Fruit fly (Drosophila melanogaster): ENCODE data around the gene mys.

Gene mys

DNA sequence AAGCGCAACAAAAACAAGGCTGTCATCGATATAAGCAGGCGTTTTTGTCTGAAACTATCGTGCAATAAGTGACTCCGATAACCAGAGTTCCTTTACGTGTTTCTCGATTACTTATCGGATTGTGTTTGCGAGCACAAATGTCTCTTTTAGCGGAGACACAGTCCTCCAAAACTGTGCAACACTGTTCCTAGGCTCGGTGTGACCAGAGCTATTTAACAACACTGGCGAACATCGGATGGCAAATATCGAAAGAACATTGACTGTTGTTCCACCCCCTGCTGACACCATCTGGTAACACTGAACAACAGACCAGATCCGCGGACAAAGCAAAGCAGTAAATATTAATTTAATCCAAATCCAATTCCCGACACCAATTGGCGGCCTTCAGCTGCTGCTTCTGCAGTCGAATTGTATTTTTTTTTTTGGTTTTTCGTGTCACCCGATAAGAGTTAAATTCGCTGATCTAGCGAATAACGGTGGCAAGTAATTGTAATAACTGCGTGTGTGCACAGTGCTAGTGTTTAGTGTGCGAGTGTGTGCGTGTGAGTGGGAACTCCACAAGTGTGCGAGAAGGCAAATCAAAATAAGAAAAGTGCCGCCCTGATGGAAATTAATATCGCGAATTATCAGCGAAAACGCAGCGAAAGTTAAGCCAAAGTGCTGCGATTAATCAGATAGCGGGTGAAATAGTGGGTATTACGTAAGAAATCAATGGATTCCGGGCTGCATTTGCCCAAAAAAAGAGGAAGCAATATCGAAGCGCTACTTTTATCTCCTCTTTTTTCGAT lies at the start of gene mys:
Gene mys (plus strand): TSS at position 254 of the 788 bp plus-strand sequence.
- TF ChIP-seq CTCF (optimal IDR thresholded peaks at IDR 0.05) (peak; percentile 66), CG8478 (optimal IDR thresholded peaks at IDR 0.05) (no peak)

- TF ChIP-seq CG8478 (optimal IDR thresholded peaks at IDR 0.05) (no peak), CTCF (optimal IDR thresholded peaks at IDR 0.05) (no peak)
Observed at dm6 chrX:8021245-8021644, 40.2 kb upstream of the mys start, which contains the start of gene CG15333. CG15333 (minus strand) TSS chrX:8021345.

DNA sequence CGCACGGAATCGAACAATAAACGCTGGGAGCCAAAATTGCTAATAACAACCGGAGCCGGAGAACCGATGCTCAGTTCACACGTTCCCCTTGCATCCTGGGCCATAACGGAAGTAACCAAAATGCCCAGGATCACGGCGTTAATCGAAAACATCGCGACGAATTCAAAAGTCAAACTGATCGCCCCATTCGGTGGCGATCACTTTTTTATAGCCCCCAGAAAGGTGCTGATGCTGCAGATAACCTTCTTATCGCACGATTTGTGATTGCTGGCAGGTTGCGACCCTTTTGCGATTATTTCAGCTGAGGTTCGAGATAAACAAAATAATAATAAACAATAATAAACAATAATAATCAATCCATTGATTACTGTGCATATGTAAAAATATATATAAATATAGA lies 24.1 kb upstream of the mys start, which contains the start of gene CG2233:
Gene CG2233 (minus strand): TSS at position 184 of the 400 bp plus-strand sequence.
- TF ChIP-seq CG8478 (optimal IDR thresholded peaks at IDR 0.05) (no peak), CTCF (optimal IDR thresholded peaks at IDR 0.05) (no peak)

DNA sequence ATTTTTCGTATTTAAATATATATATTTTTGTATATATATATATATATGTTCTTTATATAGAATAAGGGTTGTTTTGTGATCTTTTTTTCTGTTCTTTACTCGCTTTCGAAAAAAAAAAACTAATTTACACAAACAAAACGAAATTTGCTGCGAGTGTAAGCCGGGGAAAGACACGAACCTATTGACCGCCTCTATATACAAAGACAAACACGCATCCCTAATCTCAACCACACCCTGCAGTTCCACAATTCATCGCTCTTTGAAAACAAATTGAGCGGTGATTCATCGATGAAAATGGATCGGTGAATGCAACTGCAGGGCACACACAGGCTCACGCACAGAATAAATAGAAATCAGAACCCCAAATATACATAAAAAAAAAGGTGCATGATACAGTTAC lies 22.5 kb upstream of the mys start:
- TF ChIP-seq CTCF (optimal IDR thresholded peaks at IDR 0.05) (no peak), CG8478 (optimal IDR thresholded peaks at IDR 0.05) (no peak)

- TF ChIP-seq CG8478 (optimal IDR thresholded peaks at IDR 0.05) (no peak), CTCF (optimal IDR thresholded peaks at IDR 0.05) (no peak)
Observed at dm6 chrX:8046520-8046919, 14.9 kb upstream of the mys start.

dm6 chrX:8049292-8049691 lies 12.2 kb upstream of the mys start:
- no peak for TF ChIP-seq CG8478 (optimal IDR thresholded peaks at IDR 0.05)
- no peak for TF ChIP-seq CTCF (optimal IDR thresholded peaks at IDR 0.05)

dm6 chrX:8056084-8056483 lies 5.4 kb upstream of the mys start:
- TF ChIP-seq CTCF (optimal IDR thresholded peaks at IDR 0.05) (no peak), CG8478 (optimal IDR thresholded peaks at IDR 0.05) (no peak)

DNA sequence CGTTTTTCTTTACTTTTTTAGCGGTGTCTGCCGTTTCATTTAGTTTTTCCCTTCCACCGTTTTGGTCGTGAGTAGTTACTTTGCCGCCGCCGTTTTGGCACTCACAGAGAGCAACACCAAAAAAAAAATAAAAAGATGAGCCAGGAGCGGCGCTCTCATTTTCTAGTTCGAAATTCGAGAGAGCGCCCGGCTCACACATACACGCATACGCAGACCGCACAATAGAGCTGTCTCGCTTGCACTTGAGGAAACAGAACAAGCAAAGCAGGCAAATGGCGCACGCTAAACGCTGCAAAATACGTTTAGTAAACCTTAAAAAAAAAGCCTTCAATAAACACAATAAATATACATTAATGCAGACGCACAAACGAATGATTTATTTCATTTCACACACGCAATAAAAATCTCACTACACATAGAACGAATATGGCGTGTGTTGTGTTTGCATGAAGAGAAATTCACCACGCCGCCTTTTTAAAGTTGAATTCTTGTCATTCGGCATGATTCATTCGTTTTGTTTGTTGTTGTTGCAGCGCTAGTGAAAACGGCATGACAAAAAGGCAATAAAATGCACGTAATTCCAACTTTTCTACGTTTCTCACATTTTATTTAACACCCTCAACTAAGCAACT lies 4.7 kb upstream of the mys start:
- TF ChIP-seq CTCF (optimal IDR thresholded peaks at IDR 0.05) (no peak), CG8478 (optimal IDR thresholded peaks at IDR 0.05) (no peak)

DNA sequence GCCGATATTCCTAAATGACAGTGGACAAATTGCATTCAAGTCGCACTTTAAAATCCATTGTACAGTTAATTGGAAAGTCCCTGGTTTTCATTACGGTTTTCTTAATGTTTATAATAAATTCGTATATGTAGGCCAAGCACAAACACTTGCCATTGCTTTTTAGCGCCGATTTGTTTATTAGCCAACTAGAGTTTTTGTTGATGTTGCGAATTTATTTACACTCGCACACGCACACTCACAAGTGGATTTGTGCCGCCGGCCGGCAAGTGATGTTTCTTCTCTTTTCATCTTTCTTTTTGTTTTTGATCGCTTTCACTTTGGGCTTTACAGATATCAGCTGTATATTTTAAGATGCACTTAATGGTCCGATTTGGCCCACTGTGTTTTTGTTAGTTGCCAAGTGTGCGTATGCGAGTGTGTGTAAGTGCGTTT lies 4.1 kb upstream of the mys start:
- TF ChIP-seq CTCF (optimal IDR thresholded peaks at IDR 0.05) (no peak), CG8478 (optimal IDR thresholded peaks at IDR 0.05) (no peak)

DNA sequence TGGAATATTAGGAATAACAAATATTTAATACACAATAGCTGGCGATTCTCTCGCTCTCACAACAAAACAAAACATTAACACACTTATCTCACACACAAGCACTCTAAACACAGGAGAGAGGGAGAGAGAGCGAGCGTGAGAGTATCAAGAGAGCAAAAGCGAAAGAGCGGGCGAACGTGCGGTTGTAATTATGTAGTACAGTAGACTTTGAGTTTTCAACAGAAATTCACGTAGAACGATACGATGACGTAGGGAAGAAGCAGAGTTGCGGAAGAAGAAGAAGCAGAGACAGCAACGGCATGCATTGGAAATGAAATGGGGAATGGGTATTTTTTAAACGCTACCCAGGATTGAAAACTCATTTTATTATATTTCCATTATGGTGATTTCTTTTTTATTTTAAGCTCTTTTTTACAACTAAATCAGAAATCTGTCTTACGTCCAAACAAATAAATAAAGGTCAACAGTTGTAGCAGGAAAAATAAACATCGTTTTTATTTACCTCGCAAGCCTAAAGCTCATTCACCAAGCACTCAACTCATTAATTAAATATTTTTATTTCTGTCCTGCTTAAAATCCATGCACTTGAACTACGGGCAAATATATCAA lies 3.5 kb upstream of the mys start:
- TF ChIP-seq CG8478 (optimal IDR thresholded peaks at IDR 0.05) (no peak), CTCF (optimal IDR thresholded peaks at IDR 0.05) (no peak)

DNA sequence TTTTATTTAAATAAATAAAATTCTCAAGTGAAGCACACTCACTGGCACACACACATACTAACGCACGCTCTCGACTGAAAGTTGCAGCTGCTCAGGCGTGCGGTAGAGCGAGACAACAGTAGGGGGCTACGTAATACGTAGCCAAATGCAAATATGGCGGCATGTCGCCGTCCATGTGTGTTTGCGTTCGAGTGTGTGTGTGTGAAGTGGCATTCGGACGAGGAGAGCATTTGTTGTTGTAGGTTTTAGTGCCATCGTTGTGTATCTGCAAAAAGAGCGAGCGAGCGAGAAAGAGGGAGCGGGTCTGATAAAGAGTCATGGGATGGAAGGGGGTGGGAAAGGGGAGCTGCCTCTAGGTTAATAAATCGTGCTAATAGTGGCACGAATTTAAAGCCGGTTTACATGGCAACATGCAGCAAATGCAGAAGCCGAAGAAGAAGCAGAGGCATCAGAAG lies 3.0 kb upstream of the mys start:
- TF ChIP-seq CTCF (optimal IDR thresholded peaks at IDR 0.05) (no peak), CG8478 (optimal IDR thresholded peaks at IDR 0.05) (no peak)

DNA sequence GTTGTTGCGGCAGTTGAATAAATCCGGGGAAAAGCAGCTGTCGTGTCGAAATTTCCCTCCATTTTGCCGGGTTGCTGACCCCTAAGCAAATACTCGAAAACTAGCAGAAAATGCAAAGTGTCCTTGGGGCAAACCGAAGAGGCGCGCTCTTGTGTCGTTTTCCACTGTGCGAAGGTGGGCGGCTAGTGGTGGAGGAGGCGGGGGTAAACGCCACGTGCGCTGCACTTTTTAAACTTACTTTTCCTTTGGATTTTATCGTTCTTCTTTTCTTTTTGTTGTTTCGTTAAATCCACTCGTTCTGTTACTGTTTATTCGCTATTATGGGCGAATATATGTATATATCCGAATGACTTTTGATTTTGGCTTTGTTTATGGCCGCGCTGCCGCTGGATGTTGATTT lies 1.8 kb upstream of the mys start:
- TF ChIP-seq CG8478 (optimal IDR thresholded peaks at IDR 0.05) (no peak), CTCF (optimal IDR thresholded peaks at IDR 0.05) (no peak)

dm6 chrX:8060148-8060920 lies 1.1 kb upstream of the mys start:
- TF ChIP-seq CG8478 (optimal IDR thresholded peaks at IDR 0.05): no peak
- no peak for TF ChIP-seq CTCF (optimal IDR thresholded peaks at IDR 0.05)

- TF ChIP-seq CG8478 (optimal IDR thresholded peaks at IDR 0.05) (peak; percentile 14), CTCF (optimal IDR thresholded peaks at IDR 0.05) (peak in 1 of 2 experiments; percentile 39)
Observed at dm6 chrX:8060921-8061270, 549 bp upstream of the mys start.

DNA sequence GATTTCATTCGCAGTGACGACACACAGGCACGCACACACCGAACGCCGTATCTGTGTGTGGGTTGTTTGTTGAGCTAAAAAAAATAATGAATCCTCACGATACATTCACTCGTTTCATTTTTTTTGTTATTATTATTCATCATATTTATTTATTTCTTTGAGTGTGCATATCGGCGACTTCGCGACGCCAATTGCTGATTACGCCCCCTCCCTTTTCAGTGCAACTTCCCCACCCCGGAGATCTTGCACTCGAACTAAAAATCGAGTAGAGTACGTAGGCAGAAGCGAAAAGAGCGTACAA lies 685 bp downstream of the mys start:
- TF ChIP-seq CG8478 (optimal IDR thresholded peaks at IDR 0.05): no peak
- no peak for TF ChIP-seq CTCF (optimal IDR thresholded peaks at IDR 0.05)

All from S2 (cell line).